Fruit fly (Drosophila melanogaster) whole organism, embryonic: ENCODE measurements around the gene Fitm.

Source experiments
- Abd-B ChIP-seq: fragments of 200-800 bp; sonication (Bioruptor generic); optimal IDR thresholded peaks from 2 replicates; lab custom pipeline; 2018; ENCODE audit warnings: missing biosample characterization, mild to moderate bottlenecking, missing genetic modification characterization, moderate library complexity
- Awh ChIP-seq: fragments of 200-800 bp; sonication (Bioruptor generic); IDR thresholded peaks from 2 replicates; pipeline ENCODE4, ENCODE4 v1.3.6; 2022; ENCODE audit warnings: missing biosample characterization, missing genetic modification characterization
- CG10147 ChIP-seq: fragments of 200-800 bp; sonication (Bioruptor generic); optimal IDR thresholded peaks from 2 replicates; lab custom pipeline; 2019; ENCODE audit warnings: missing biosample characterization, mild to moderate bottlenecking, missing genetic modification characterization, moderate library complexity
- CG10431 ChIP-seq: fragments of 200-800 bp; sonication (Bioruptor generic); optimal IDR thresholded peaks from 3 replicates; lab custom pipeline; 2018; ENCODE audit warnings: missing biosample characterization, mild to moderate bottlenecking, missing genetic modification characterization
- CG11456 ChIP-seq: fragments of 200-800 bp; sonication (Bioruptor generic); IDR thresholded peaks from 3 replicates; pipeline ENCODE4 v1.3.6; 2022; ENCODE audit warnings: missing biosample characterization, missing genetic modification characterization
- CG12155 ChIP-seq: fragments of 200-800 bp; sonication (Bioruptor generic); optimal IDR thresholded peaks from 3 replicates; lab custom pipeline; 2016; ENCODE audit warnings: missing biosample characterization, missing genetic modification characterization
- CG13123 ChIP-seq: fragments of 200-800 bp; sonication (Bioruptor generic); optimal IDR thresholded peaks from 2 replicates; lab custom pipeline; 2016; ENCODE audit warnings: missing biosample characterization, missing genetic modification characterization
- CG13624 ChIP-seq: fragments of 200-800 bp; sonication (Bioruptor generic); optimal IDR thresholded peaks from 2 replicates; lab custom pipeline; 2016; ENCODE audit warnings: missing biosample characterization, missing genetic modification characterization
- CG14667 ChIP-seq: fragments of 200-800 bp; sonication (Bioruptor generic); IDR thresholded peaks from 2 replicates; pipeline ENCODE4 v1.3.6; 2022; ENCODE audit warnings: missing biosample characterization, missing genetic modification characterization
- CG16779 ChIP-seq: fragments of 200-800 bp; sonication (Bioruptor generic); IDR thresholded peaks from 2 replicates; pipeline ENCODE4 v1.3.6; 2022; ENCODE audit warnings: missing biosample characterization, missing genetic modification characterization
- CG17186 ChIP-seq: fragments of 200-800 bp; sonication (Bioruptor generic); optimal IDR thresholded peaks from 3 replicates; lab custom pipeline; 2017; ENCODE audit warnings: missing biosample characterization, missing genetic modification reagents, missing genetic modification characterization
- CG17359 ChIP-seq: fragments of 200-800 bp; sonication (Bioruptor generic); optimal IDR thresholded peaks from 3 replicates; lab custom pipeline; 2018; ENCODE audit warnings: missing biosample characterization, mild to moderate bottlenecking, missing genetic modification characterization, moderate library complexity
- CG17568 ChIP-seq: fragments of 200-800 bp; sonication (Bioruptor generic); optimal IDR thresholded peaks from 2 replicates; lab custom pipeline; 2018; ENCODE audit warnings: missing biosample characterization, mild to moderate bottlenecking, missing genetic modification characterization, moderate library complexity
- CG1832 ChIP-seq: fragments of 200-800 bp; sonication (Bioruptor generic); optimal IDR thresholded peaks from 2 replicates; lab custom pipeline; 2017; ENCODE audit warnings: missing biosample characterization, mild to moderate bottlenecking, missing genetic modification characterization, inconsistent platforms
- CG18476 ChIP-seq: fragments of 200-800 bp; sonication (Bioruptor generic); optimal IDR thresholded peaks from 2 replicates; lab custom pipeline; 2016; ENCODE audit warnings: missing biosample characterization, mild to moderate bottlenecking, missing genetic modification characterization
- CG18619 ChIP-seq: fragments of 200-800 bp; sonication (Bioruptor generic); optimal IDR thresholded peaks from 3 replicates; lab custom pipeline; 2017; ENCODE audit warnings: missing biosample characterization, mild to moderate bottlenecking, missing genetic modification characterization
- CG2116 ChIP-seq: fragments of 200-800 bp; sonication (Bioruptor generic); optimal IDR thresholded peaks from 3 replicates; lab custom pipeline; 2018; ENCODE audit warnings: missing biosample characterization, mild to moderate bottlenecking, missing genetic modification characterization
- CG2889 ChIP-seq: fragments of 200-800 bp; sonication (Bioruptor generic); IDR thresholded peaks from 3 replicates; pipeline ENCODE4 v1.3.6; 2022; ENCODE audit warnings: missing biosample characterization, missing genetic modification characterization
- CG3838 ChIP-seq: fragments of 200-800 bp; sonication (Bioruptor generic); optimal IDR thresholded peaks from 3 replicates; lab custom pipeline; 2016; ENCODE audit warnings: missing biosample characterization, missing genetic modification characterization
- CG3847 ChIP-seq: fragments of 200-800 bp; sonication (Bioruptor generic); IDR thresholded peaks from 2 replicates; pipeline ENCODE4 v1.3.6; 2022; ENCODE audit warnings: missing biosample characterization, missing genetic modification characterization
- CG4282 ChIP-seq: fragments of 200-800 bp; sonication (Bioruptor generic); optimal IDR thresholded peaks from 2 replicates; lab custom pipeline; 2016; ENCODE audit warnings: missing biosample characterization, missing genetic modification characterization
- CG6765 ChIP-seq: fragments of 200-800 bp; sonication (Bioruptor generic); optimal IDR thresholded peaks from 3 replicates; lab custom pipeline; 2017; ENCODE audit warnings: missing biosample characterization, mild to moderate bottlenecking, missing genetic modification characterization
- CG7786 ChIP-seq: fragments of 200-800 bp; sonication (Bioruptor generic); optimal IDR thresholded peaks from 2 replicates; lab custom pipeline; 2016; ENCODE audit warnings: missing biosample characterization, missing genetic modification characterization
- CG7928 ChIP-seq: fragments of 200-800 bp; sonication (Bioruptor generic); optimal IDR thresholded peaks from 2 replicates; lab custom pipeline; 2017; ENCODE audit warnings: missing biosample characterization, mild to moderate bottlenecking, missing genetic modification characterization
- CG9437 ChIP-seq: fragments of 200-800 bp; sonication (Bioruptor generic); optimal IDR thresholded peaks from 2 replicates; lab custom pipeline; 2018; ENCODE audit warnings: missing biosample characterization, mild to moderate bottlenecking, missing genetic modification characterization
- Dfd ChIP-seq, 2 experiments: fragments of >200 bp; optimal IDR thresholded peaks; 2 replicates each; lab custom pipeline; 2017; ENCODE audit warnings: missing biosample characterization in 2 of 2, missing genetic modification characterization in 2 of 2
- Dip3 ChIP-seq: fragments of 200-800 bp; sonication (Bioruptor generic); optimal IDR thresholded peaks from 3 replicates; lab custom pipeline; 2016; ENCODE audit warnings: missing biosample characterization, missing genetic modification characterization
- E2f1 ChIP-seq: fragments of 200-800 bp; sonication (Bioruptor generic); IDR thresholded peaks from 2 replicates; pipeline ENCODE4 v1.3.6; 2022; ENCODE audit warnings: missing biosample characterization, missing genetic modification characterization
- H15 ChIP-seq: fragments of 200-800 bp; sonication (Bioruptor generic); IDR thresholded peaks from 3 replicates; pipeline ENCODE4 v1.3.6; 2022; ENCODE audit warnings: missing biosample characterization, missing genetic modification characterization
- HLH54F ChIP-seq: fragments of 200-800 bp; sonication (Bioruptor generic); optimal IDR thresholded peaks from 3 replicates; lab custom pipeline; 2016; ENCODE audit warnings: missing biosample characterization, missing genetic modification characterization
- Lpt ChIP-seq: fragments of >200 bp; optimal IDR thresholded peaks from 2 replicates; lab custom pipeline; 2018; ENCODE audit warnings: missing biosample characterization, missing genetic modification characterization
- Meics ChIP-seq: fragments of 200-800 bp; sonication (Bioruptor generic); optimal IDR thresholded peaks from 2 replicates; lab custom pipeline; 2017; ENCODE audit warnings: missing biosample characterization, mild to moderate bottlenecking, missing genetic modification characterization
- Neu2 ChIP-seq: fragments of 200-800 bp; sonication (Bioruptor generic); optimal IDR thresholded peaks from 3 replicates; lab custom pipeline; 2016; ENCODE audit warnings: missing biosample characterization, missing genetic modification characterization, borderline replicate concordance
- Nf-YC ChIP-seq: fragments of 200-800 bp; optimal IDR thresholded peaks from 3 replicates; lab custom pipeline; 2019; ENCODE audit warnings: missing biosample characterization, mild to moderate bottlenecking, missing genetic modification characterization, moderate library complexity
- Oli ChIP-seq: fragments of 200-800 bp; sonication (Bioruptor generic); optimal IDR thresholded peaks from 2 replicates; lab custom pipeline; 2018; ENCODE audit warnings: missing biosample characterization, mild to moderate bottlenecking, missing genetic modification characterization, moderate library complexity
- Rfx ChIP-seq: fragments of 200-800 bp; sonication (Bioruptor generic); IDR thresholded peaks from 2 replicates; pipeline ENCODE4 v1.3.6; 2022; ENCODE audit warnings: missing biosample characterization, missing genetic modification characterization
- Trl ChIP-seq, 3 experiments: fragments of >200 bp in 2 of 3; fragments of 200-800 bp in 1 of 3; sonication (Bioruptor generic) in 1 of 3; optimal IDR thresholded peaks; 2 replicates in 1 of 3; 3 replicates in 2 of 3; lab custom pipeline; 2016 to 2017; ENCODE audit warnings: missing biosample characterization in 1 of 3, missing genetic modification characterization in 1 of 3
- ase ChIP-seq: fragments of 200-800 bp; sonication (Bioruptor generic); IDR thresholded peaks from 3 replicates; pipeline ENCODE4 v1.3.6; 2022; ENCODE audit warnings: missing biosample characterization, missing genetic modification characterization
- btn ChIP-seq: fragments of 200-800 bp; sonication (Bioruptor generic); optimal IDR thresholded peaks from 2 replicates; lab custom pipeline; 2016; ENCODE audit warnings: missing biosample characterization, missing genetic modification characterization
- dan ChIP-seq: fragments of 200-800 bp; sonication (Bioruptor generic); IDR thresholded peaks from 2 replicates; pipeline ENCODE4 v1.3.6; 2022; ENCODE audit warnings: missing biosample characterization, missing genetic modification characterization
- dm ChIP-seq: fragments of 200-800 bp; sonication (Bioruptor generic); optimal IDR thresholded peaks from 3 replicates; lab custom pipeline; 2016; ENCODE audit warnings: missing biosample characterization, missing genetic modification characterization
- esg ChIP-seq: fragments of 200-800 bp; sonication (Bioruptor generic); conservative IDR thresholded peaks from 2 replicates; pipeline ENCODE4 v1.3.6; 2022; ENCODE audit warnings: missing biosample characterization, missing genetic modification characterization
- gfzf ChIP-seq: fragments of 200-800 bp; sonication (Bioruptor generic); optimal IDR thresholded peaks from 2 replicates; lab custom pipeline; 2016; ENCODE audit warnings: missing biosample characterization, mild to moderate bottlenecking, missing genetic modification characterization, moderate library complexity
- kay ChIP-seq: fragments of 200-800 bp; sonication (Bioruptor generic); optimal IDR thresholded peaks from 2 replicates; lab custom pipeline; 2016; ENCODE audit warnings: missing biosample characterization, missing genetic modification characterization
- lbe ChIP-seq: fragments of 200-800 bp; sonication (Bioruptor generic); optimal IDR thresholded peaks from 2 replicates; lab custom pipeline; 2016; ENCODE audit warnings: missing biosample characterization, mild to moderate bottlenecking, missing genetic modification characterization
- odd ChIP-seq: fragments of 200-800 bp; sonication (Bioruptor generic); optimal IDR thresholded peaks from 2 replicates; lab custom pipeline; 2017; ENCODE audit warnings: missing biosample characterization, mild to moderate bottlenecking, missing genetic modification characterization
- repo ChIP-seq: fragments of 200-800 bp; sonication (Bioruptor generic); optimal IDR thresholded peaks from 2 replicates; lab custom pipeline; 2016; ENCODE audit warnings: missing biosample characterization, missing genetic modification characterization
- rib ChIP-seq: fragments of 200-800 bp; sonication (Bioruptor generic); IDR thresholded peaks from 2 replicates; pipeline ENCODE4 v1.3.6; 2022; ENCODE audit warnings: missing biosample characterization, missing genetic modification characterization
- run ChIP-seq: fragments of 200-800 bp; sonication (Bioruptor generic); optimal IDR thresholded peaks from 3 replicates; lab custom pipeline; 2018; ENCODE audit warnings: missing biosample characterization, mild to moderate bottlenecking, missing genetic modification characterization
- sr ChIP-seq: fragments of 200-800 bp; sonication (Bioruptor generic); IDR thresholded peaks from 3 replicates; pipeline ENCODE4 v1.3.6; 2022; ENCODE audit warnings: missing biosample characterization, missing genetic modification characterization
- vvl ChIP-seq: fragments of 200-800 bp; sonication (Bioruptor generic); IDR thresholded peaks from 2 replicates; pipeline ENCODE4 v1.3.6; 2022; ENCODE audit warnings: missing biosample characterization, missing genetic modification characterization

Gene Fitm

DNA sequence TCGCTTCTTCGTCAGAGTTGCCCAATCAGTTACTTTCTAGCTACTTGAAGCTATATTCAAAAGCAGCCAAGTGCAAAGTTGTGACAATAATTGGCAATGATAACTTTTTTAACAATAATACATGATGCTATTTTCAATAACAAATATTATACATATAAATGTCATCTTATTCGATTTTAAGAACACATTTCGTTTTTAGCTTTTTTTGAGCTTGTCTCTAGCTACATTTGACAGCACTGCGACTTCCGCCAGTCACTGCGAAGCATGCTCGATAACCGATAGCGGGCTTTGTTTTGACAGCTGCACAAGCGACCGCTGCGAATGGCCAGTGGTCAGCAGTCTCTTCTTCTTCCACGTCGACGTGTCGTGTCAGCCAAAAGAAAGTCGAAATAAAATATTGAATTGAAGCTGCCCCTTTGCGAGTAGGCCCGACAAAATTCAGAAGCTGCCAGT is 6.5 kb upstream of the Fitm start, which contains the start of the genes Gen and Srp54k (continued):
- TF ChIP-seq Meics (peak; percentile 29), dan (GFP tag; lab: Robert Waterston, UW) (no peak), sr (no peak), CG4282 (no peak), CG2889 (GFP tag; lab: Robert Waterston, UW) (no peak), CG9437 (GFP tag; lab: Kevin White, UChicago) (peak; percentile 20), CG3847 (GFP tag; lab: Robert Waterston, UW) (peak; percentile 28; the same call in 1 of the 2 replicates), CG10431 (GFP tag; lab: Kevin White, UChicago) (no peak), gfzf (GFP tag; lab: Kevin White, UChicago) (no peak), Lpt (no peak), Neu2 (GFP tag; lab: Kevin White, UChicago) (no peak), dm (GFP tag; lab: Kevin White, UChicago) (peak; percentile 51), ase (GFP tag; lab: Robert Waterston, UW) (0 out of 3 replicates have a peak, but pooled peaks have one; percentile 9), Dfd (GFP tag; optimal IDR thresholded peaks at IDR 0.05; lab: Kevin White, UChicago) (no peak), Awh (GFP tag; lab: Robert Waterston, UW) (no peak), Rfx (GFP tag; lab: Robert Waterston, UW) (peak; percentile 69), CG7928 (no peak), Oli (peak; percentile 7), CG17359 (tag; lab: Kevin White, UChicago) (no peak), CG1832 (no peak), run (tag; lab: Kevin White, UChicago) (no peak), esg (GFP tag; lab: Robert Waterston, UW) (no peak), Abd-B (GFP tag; lab: Kevin White, UChicago) (peak; percentile 20), rib (0 out of 2 replicates have a peak, but pooled peaks have one; percentile 45), Nf-YC (tag; lab: Kevin White, UChicago) (peak; percentile 12), Dip3 (GFP tag; lab: Kevin White, UChicago) (peak; percentile 25), repo (GFP tag; lab: Kevin White, UChicago) (no peak), CG17186 (no peak), H15 (no peak), CG7786 (no peak), btn (GFP tag; lab: Kevin White, UChicago) (no peak), CG18619 (GFP tag; lab: Kevin White, UChicago) (peak; percentile 34), CG18476 (GFP tag; lab: Kevin White, UChicago) (no peak), CG3838 (GFP tag; lab: Kevin White, UChicago) (no peak), CG13123 (GFP tag; lab: Kevin White, UChicago) (no peak), Trl (optimal IDR thresholded peaks at IDR 0.05; lab: Kevin White, UChicago) (no peak), Trl (GFP tag; optimal IDR thresholded peaks at IDR 0.05; lab: Kevin White, UChicago) (no peak), CG2116 (GFP tag; lab: Kevin White, UChicago) (peak; percentile 35), CG14667 (GFP tag; lab: Robert Waterston, UW) (no peak), vvl (GFP tag; lab: Robert Waterston, UW) (peak; percentile 31; the same call in 1 of the 2 replicates), CG6765 (no peak), CG17568 (GFP tag; lab: Kevin White, UChicago) (no peak), kay (no peak), HLH54F (GFP tag; lab: Kevin White, UChicago) (peak; percentile 0), CG12155 (GFP tag; lab: Kevin White, UChicago) (peak; percentile 13), CG11456 (GFP tag; lab: Robert Waterston, UW) (peak; percentile 58; the same call in 1 of the 3 replicates), CG13624 (GFP tag; lab: Kevin White, UChicago) (peak; percentile 22), odd (no peak), CG16779 (GFP tag; lab: Robert Waterston, UW) (no peak), E2f1 (0 out of 2 replicates have a peak, but pooled peaks have one; percentile 9), lbe (GFP tag; lab: Kevin White, UChicago) (no peak), CG10147 (GFP tag; lab: Kevin White, UChicago) (no peak)
